Fruit fly (Drosophila melanogaster) whole organism, embryonic: Measurements from ENCODE around the gene Cyp28d2.

Experiments used
- Aef1 ChIP-seq: fragments of 200-800 bp; sonication (Bioruptor generic); IDR thresholded peaks from 3 replicates; pipeline ENCODE4 v1.3.6; 2022; ENCODE audit warnings: missing biosample characterization, missing genetic modification characterization
- Bgb ChIP-seq: fragments of 200-800 bp; sonication (Bioruptor generic); IDR thresholded peaks from 2 replicates; pipeline ENCODE4 v1.3.6; 2022; ENCODE audit warnings: missing biosample characterization, missing genetic modification characterization; ENCODE audit not compliant: partially characterized antibody
- CG10462 ChIP-seq: fragments of 200-800 bp; sonication (Bioruptor generic); optimal IDR thresholded peaks from 2 replicates; lab custom pipeline; 2016; ENCODE audit warnings: missing biosample characterization, missing genetic modification characterization
- CG10959 ChIP-seq: fragments of 200-800 bp; sonication (Bioruptor generic); IDR thresholded peaks from 2 replicates; pipeline ENCODE4 v1.3.6; 2022; ENCODE audit warnings: missing biosample characterization, missing genetic modification characterization
- CG12071 ChIP-seq: fragments of 200-800 bp; sonication (Bioruptor generic); optimal IDR thresholded peaks from 3 replicates; lab custom pipeline; 2018; ENCODE audit warnings: missing biosample characterization, mild to moderate bottlenecking, missing genetic modification characterization
- CG12659 ChIP-seq: fragments of 200-800 bp; sonication (Bioruptor generic); optimal IDR thresholded peaks from 3 replicates; lab custom pipeline; 2017; ENCODE audit warnings: mild to moderate bottlenecking, missing biosample characterization, missing genetic modification reagents, missing genetic modification characterization
- CG14014 ChIP-seq: fragments of 200-800 bp; sonication (Bioruptor generic); IDR thresholded peaks from 2 replicates; pipeline ENCODE4 v1.3.6; 2022; ENCODE audit warnings: missing biosample characterization, missing genetic modification characterization
- CG14860 ChIP-seq: fragments of 200-800 bp; sonication (Bioruptor generic); IDR thresholded peaks from 3 replicates; pipeline ENCODE4 v1.3.6; 2022; ENCODE audit warnings: missing biosample characterization, missing genetic modification characterization; ENCODE audit not compliant: partially characterized antibody
- CG14965 ChIP-seq: fragments of 200-800 bp; sonication (Bioruptor generic); optimal IDR thresholded peaks from 2 replicates; lab custom pipeline; 2016; ENCODE audit warnings: missing biosample characterization, missing genetic modification characterization, borderline replicate concordance
- CG16863 ChIP-seq: fragments of 200-800 bp; sonication (Bioruptor generic); optimal IDR thresholded peaks from 3 replicates; lab custom pipeline; 2016; ENCODE audit warnings: missing biosample characterization, missing genetic modification characterization
- CG17186 ChIP-seq: fragments of 200-800 bp; sonication (Bioruptor generic); optimal IDR thresholded peaks from 3 replicates; lab custom pipeline; 2017; ENCODE audit warnings: missing biosample characterization, missing genetic modification reagents, missing genetic modification characterization
- CG18476 ChIP-seq: fragments of 200-800 bp; sonication (Bioruptor generic); optimal IDR thresholded peaks from 2 replicates; lab custom pipeline; 2016; ENCODE audit warnings: missing biosample characterization, mild to moderate bottlenecking, missing genetic modification characterization
- CG31224 ChIP-seq: fragments of 200-800 bp; sonication (Bioruptor generic); IDR thresholded peaks from 2 replicates; pipeline ENCODE4 v1.3.6; 2022; ENCODE audit warnings: missing biosample characterization, missing genetic modification characterization
- CG31388 ChIP-seq: fragments of 200-800 bp; sonication (Bioruptor generic); optimal IDR thresholded peaks from 2 replicates; lab custom pipeline; 2016; ENCODE audit warnings: missing biosample characterization, missing genetic modification characterization
- CG31441 ChIP-seq: fragments of 200-800 bp; sonication (Bioruptor generic); IDR thresholded peaks from 2 replicates; pipeline ENCODE4 v1.3.6; 2022; ENCODE audit warnings: missing biosample characterization, missing genetic modification characterization
- CG3163 ChIP-seq: fragments of 200-800 bp; sonication (Bioruptor generic); optimal IDR thresholded peaks from 3 replicates; lab custom pipeline; 2016; ENCODE audit warnings: missing biosample characterization, missing genetic modification characterization
- CG33557 ChIP-seq: fragments of 200-800 bp; sonication (Bioruptor generic); optimal IDR thresholded peaks from 2 replicates; lab custom pipeline; 2019; ENCODE audit warnings: missing biosample characterization, mild to moderate bottlenecking, missing genetic modification characterization, moderate library complexity
- CG3726 ChIP-seq: fragments of 200-800 bp; sonication (Bioruptor generic); IDR thresholded peaks from 3 replicates; pipeline ENCODE4, ENCODE4 v1.3.6; 2022; ENCODE audit warnings: missing biosample characterization, missing genetic modification characterization
- CG3847 ChIP-seq: fragments of 200-800 bp; sonication (Bioruptor generic); IDR thresholded peaks from 2 replicates; pipeline ENCODE4 v1.3.6; 2022; ENCODE audit warnings: missing biosample characterization, missing genetic modification characterization
- CG4282 ChIP-seq: fragments of 200-800 bp; sonication (Bioruptor generic); optimal IDR thresholded peaks from 2 replicates; lab custom pipeline; 2016; ENCODE audit warnings: missing biosample characterization, missing genetic modification characterization
- CG4707 ChIP-seq: fragments of 200-800 bp; sonication (Bioruptor generic); optimal IDR thresholded peaks from 2 replicates; lab custom pipeline; 2018; ENCODE audit warnings: missing biosample characterization, mild to moderate bottlenecking, missing genetic modification characterization, moderate library complexity
- CG6272 ChIP-seq: fragments of 200-800 bp; sonication (Bioruptor generic); IDR thresholded peaks from 2 replicates; pipeline ENCODE4 v1.3.6; 2022; ENCODE audit warnings: missing biosample characterization, missing genetic modification characterization
- CG6854 ChIP-seq: fragments of 200-800 bp; sonication (Bioruptor generic); optimal IDR thresholded peaks from 3 replicates; lab custom pipeline; 2017; ENCODE audit warnings: missing biosample characterization, mild to moderate bottlenecking, missing genetic modification characterization
- CG7928 ChIP-seq: fragments of 200-800 bp; sonication (Bioruptor generic); optimal IDR thresholded peaks from 2 replicates; lab custom pipeline; 2017; ENCODE audit warnings: missing biosample characterization, mild to moderate bottlenecking, missing genetic modification characterization
- CG7963 ChIP-seq: fragments of 200-800 bp; sonication (Bioruptor generic); IDR thresholded peaks from 3 replicates; pipeline ENCODE4 v1.3.6; 2022; ENCODE audit warnings: missing biosample characterization, missing genetic modification characterization; ENCODE audit not compliant: partially characterized antibody
- CG9215 ChIP-seq: fragments of 200-800 bp; sonication (Bioruptor generic); IDR thresholded peaks from 2 replicates; pipeline ENCODE4 v1.3.6; 2022; ENCODE audit warnings: missing biosample characterization, missing genetic modification characterization
- CG9797 ChIP-seq: fragments of 200-800 bp; sonication (Bioruptor generic); optimal IDR thresholded peaks from 3 replicates; lab custom pipeline; 2018; ENCODE audit warnings: missing biosample characterization, mild to moderate bottlenecking, missing genetic modification characterization
- CrebB ChIP-seq: fragments of 200-800 bp; sonication (Bioruptor generic); optimal IDR thresholded peaks from 3 replicates; lab custom pipeline; 2018; ENCODE audit warnings: missing biosample characterization, mild to moderate bottlenecking, missing genetic modification characterization
- GATAe ChIP-seq: fragments of 200-800 bp; sonication (Bioruptor generic); conservative IDR thresholded peaks from 2 replicates; pipeline ENCODE4 v1.3.6; 2022; ENCODE audit warnings: missing biosample characterization, missing genetic modification characterization
- HHEX ChIP-seq: fragments of 200-800 bp; sonication (Bioruptor generic); optimal IDR thresholded peaks from 3 replicates; lab custom pipeline; 2017; ENCODE audit warnings: missing biosample characterization, mild to moderate bottlenecking, missing genetic modification characterization, missing genetic modification reagents
- Hr3 ChIP-seq: fragments of 200-800 bp; sonication (Bioruptor generic); optimal IDR thresholded peaks from 3 replicates; lab custom pipeline; 2016; ENCODE audit warnings: missing biosample characterization, missing genetic modification characterization
- Hr39 ChIP-seq: fragments of >200 bp; optimal IDR thresholded peaks from 2 replicates; lab custom pipeline; 2017
- Max ChIP-seq: fragments of 200-800 bp; sonication (Bioruptor generic); optimal IDR thresholded peaks from 2 replicates; lab custom pipeline; 2016; ENCODE audit warnings: missing biosample characterization, mild to moderate bottlenecking, missing genetic modification characterization
- Mes4 ChIP-seq: fragments of 200-800 bp; sonication (Bioruptor generic); optimal IDR thresholded peaks from 2 replicates; lab custom pipeline; 2016; ENCODE audit warnings: missing biosample characterization, missing genetic modification characterization
- Scr ChIP-seq: fragments of 200-800 bp; sonication (Bioruptor generic); IDR thresholded peaks from 2 replicates; pipeline ENCODE4 v1.3.6; 2022; ENCODE audit warnings: missing biosample characterization, missing genetic modification characterization; ENCODE audit not compliant: partially characterized antibody
- Tbp ChIP-seq: fragments of >200 bp; optimal IDR thresholded peaks from 2 replicates; lab custom pipeline; 2018; ENCODE audit warnings: missing biosample characterization, missing genetic modification characterization
- abd-A ChIP-seq: fragments of 200-800 bp; sonication (Bioruptor generic); optimal IDR thresholded peaks from 3 replicates; lab custom pipeline; 2019; ENCODE audit warnings: missing biosample characterization, mild to moderate bottlenecking, missing genetic modification characterization, moderate library complexity
- ap ChIP-seq: fragments of 200-800 bp; sonication (Bioruptor generic); IDR thresholded peaks from 2 replicates; pipeline ENCODE4 v1.3.6; 2022; ENCODE audit warnings: missing biosample characterization, missing genetic modification characterization
- bab2 ChIP-seq: fragments of 200-800 bp; sonication (Bioruptor generic); optimal IDR thresholded peaks from 2 replicates; lab custom pipeline; 2016; ENCODE audit warnings: missing biosample characterization, missing genetic modification characterization
- cg ChIP-seq: fragments of 200-800 bp; sonication (Bioruptor generic); optimal IDR thresholded peaks from 3 replicates; lab custom pipeline; 2019; ENCODE audit warnings: missing biosample characterization, mild to moderate bottlenecking, missing genetic modification characterization, moderate library complexity
- dmrt11E ChIP-seq: fragments of 200-800 bp; sonication (Bioruptor generic); optimal IDR thresholded peaks from 3 replicates; lab custom pipeline; 2018; ENCODE audit warnings: missing biosample characterization, mild to moderate bottlenecking, missing genetic modification characterization, moderate library complexity
- fd96Cb ChIP-seq: fragments of 200-800 bp; sonication (Bioruptor generic); optimal IDR thresholded peaks from 2 replicates; lab custom pipeline; 2018; ENCODE audit warnings: missing biosample characterization, mild to moderate bottlenecking, missing genetic modification characterization, moderate library complexity
- gce ChIP-seq: fragments of 200-800 bp; sonication (Bioruptor generic); IDR thresholded peaks from 3 replicates; pipeline ENCODE4 v1.3.6; 2022; ENCODE audit warnings: missing biosample characterization, missing genetic modification characterization
- lmd ChIP-seq: fragments of 200-800 bp; sonication (Bioruptor generic); IDR thresholded peaks from 2 replicates; pipeline ENCODE4 v1.3.6; 2022; ENCODE audit warnings: missing biosample characterization, missing genetic modification characterization
- pros ChIP-seq: fragments of 200-800 bp; sonication (Bioruptor generic); optimal IDR thresholded peaks from 3 replicates; lab custom pipeline; 2019; ENCODE audit warnings: missing biosample characterization, mild to moderate bottlenecking, missing genetic modification characterization, moderate library complexity
- scrt ChIP-seq: fragments of 200-800 bp; sonication (Bioruptor generic); optimal IDR thresholded peaks from 2 replicates; lab custom pipeline; 2018; ENCODE audit warnings: missing biosample characterization, mild to moderate bottlenecking, missing genetic modification characterization, moderate library complexity
- sim ChIP-seq: fragments of 200-800 bp; sonication (Bioruptor generic); IDR thresholded peaks from 2 replicates; pipeline ENCODE4 v1.3.6; 2022; ENCODE audit warnings: missing biosample characterization, missing genetic modification characterization
- tgo ChIP-seq: fragments of 200-800 bp; sonication (Bioruptor generic); IDR thresholded peaks from 3 replicates; pipeline ENCODE4 v1.3.6; 2022; ENCODE audit warnings: missing biosample characterization, missing genetic modification characterization
- wdn ChIP-seq: fragments of 200-800 bp; sonication (Bioruptor generic); IDR thresholded peaks from 2 replicates; pipeline ENCODE4 v1.3.6; 2022; ENCODE audit warnings: missing biosample characterization, missing genetic modification characterization
- zen2 ChIP-seq: fragments of 200-800 bp; sonication (Bioruptor generic); IDR thresholded peaks from 3 replicates; pipeline ENCODE4 v1.3.6; 2022; ENCODE audit warnings: missing biosample characterization, missing genetic modification characterization; ENCODE audit not compliant: partially characterized antibody

The Cyp28d2 gene

dm6 chr2L:5237175-5237753, 30.2 kb downstream of the Cyp28d2 start (continued):
- no peak for TF ChIP-seq CG31224
- 0 out of 3 replicates have a peak, but pooled peaks have one; percentile 49 for TF ChIP-seq gce (GFP tag; lab: Robert Waterston, UW)
- no peak for TF ChIP-seq CG33557 (GFP tag; lab: Kevin White, UChicago)
- no peak for TF ChIP-seq CG7928 (GFP tag; lab: Kevin White, UChicago)
- no peak for TF ChIP-seq CG14965 (GFP tag; lab: Kevin White, UChicago)
- TF ChIP-seq bab2 (GFP tag; lab: Kevin White, UChicago) = no peak
- TF ChIP-seq Aef1 (GFP tag; lab: Robert Waterston, UW) = no peak
- no peak for TF ChIP-seq fd96Cb (tag; lab: Kevin White, UChicago)
- TF ChIP-seq CG10462 = no peak
- no peak for TF ChIP-seq wdn
- TF ChIP-seq CG10959 (GFP tag; lab: Robert Waterston, UW) = no peak
- TF ChIP-seq CG31388 (GFP tag; lab: Kevin White, UChicago) = no peak
- no peak for TF ChIP-seq HHEX (GFP tag; lab: Kevin White, UChicago)
- TF ChIP-seq dmrt11E (tag; lab: Kevin White, UChicago) = no peak
- no peak for TF ChIP-seq CG31441 (GFP tag; lab: Robert Waterston, UW)
- TF ChIP-seq Hr3 (GFP tag; lab: Kevin White, UChicago) = no peak
- TF ChIP-seq CG3847 (GFP tag; lab: Robert Waterston, UW) = no peak
- no peak for TF ChIP-seq CrebB (tag; lab: Kevin White, UChicago)
- no peak for TF ChIP-seq CG3726
- no peak for TF ChIP-seq CG12659 (GFP tag; lab: Kevin White, UChicago)
- peak; percentile 43; the same call in 1 of the 2 replicates for TF ChIP-seq Bgb
- no peak for TF ChIP-seq CG4282
- peak; percentile 39; the same call in 1 of the 2 replicates for TF ChIP-seq CG14014 (GFP tag; lab: Robert Waterston, UW)
- peak; percentile 77 for TF ChIP-seq scrt (GFP tag; lab: Kevin White, UChicago)
- peak; percentile 74 for TF ChIP-seq sim (GFP tag; lab: Robert Waterston, UW)
- no peak for TF ChIP-seq CG14860 (GFP tag; lab: Robert Waterston, UW)
- TF ChIP-seq tgo (GFP tag; lab: Robert Waterston, UW) = no peak
- TF ChIP-seq CG4707 = peak; percentile 25
- TF ChIP-seq GATAe (GFP tag; lab: Robert Waterston, UW) = no peak
- TF ChIP-seq CG16863 (GFP tag; lab: Kevin White, UChicago) = no peak
- TF ChIP-seq Scr (GFP tag; lab: Robert Waterston, UW) = peak; percentile 40
- TF ChIP-seq CG9215 (GFP tag; lab: Robert Waterston, UW) = no peak
- TF ChIP-seq lmd (GFP tag; lab: Robert Waterston, UW) = no peak
- peak; percentile 66 for TF ChIP-seq CG3163
- no peak for TF ChIP-seq CG18476
- no peak for TF ChIP-seq Mes4 (GFP tag; lab: Kevin White, UChicago)
- TF ChIP-seq Tbp (GFP tag; lab: Kevin White, UChicago) = peak; percentile 100
- no peak for TF ChIP-seq abd-A
- peak; percentile 94 for TF ChIP-seq pros (GFP tag; lab: Kevin White, UChicago)
- TF ChIP-seq CG6854 (GFP tag; lab: Kevin White, UChicago) = peak; percentile 26
- peak; percentile 79 for TF ChIP-seq zen2 (GFP tag; lab: Robert Waterston, UW)
- TF ChIP-seq CG9797 (GFP tag; lab: Kevin White, UChicago) = no peak
- TF ChIP-seq CG17186 (GFP tag; lab: Kevin White, UChicago) = no peak
- TF ChIP-seq CG6272 (GFP tag; lab: Robert Waterston, UW) = no peak
- no peak for TF ChIP-seq Max
- TF ChIP-seq CG7963 (GFP tag; lab: Robert Waterston, UW) = no peak
- TF ChIP-seq cg = peak; percentile 81
- peak; percentile 11 for TF ChIP-seq CG12071 (GFP tag; lab: Kevin White, UChicago)
- TF ChIP-seq Hr39 (lab: Kevin White, UChicago) = no peak
- TF ChIP-seq ap (GFP tag; lab: Robert Waterston, UW) = no peak
